Worm (Caenorhabditis elegans) whole organism, L4 larva: Measurements from ENCODE around the gene Y53F4B.17.

Experiments
- F44E2.7 ChIP-seq: fragments of 200-800 bp; sonication (Bioruptor generic); IDR thresholded peaks from 2 replicates; pipeline ENCODE4 v2.1.2; 2022; ENCODE audit warnings: missing genetic modification characterization, missing compliant biosample characterization
- F49E8.2 ChIP-seq: sonication (generic microtip); optimal IDR thresholded peaks from 2 replicates; lab custom pipeline; 2016; ENCODE audit warnings: missing compliant biosample characterization, mild to moderate bottlenecking, missing genetic modification characterization, borderline replicate concordance
- ama-1 ChIP-seq: fragments of 150-350 bp; optimal IDR thresholded peaks from 2 replicates; lab custom pipeline; 2014; ENCODE audit warnings: inconsistent platforms, mixed read lengths
- dpl-1 ChIP-seq: fragments of 150-350 bp; optimal IDR thresholded peaks from 2 replicates; lab custom pipeline; 2014; ENCODE audit warnings: missing biosample characterization, missing genetic modification reagents, missing genetic modification characterization
- hif-1 ChIP-seq, 2 experiments: sonication (generic microtip); optimal IDR thresholded peaks; 2 replicates each; lab custom pipeline; 2016 to 2017; ENCODE audit warnings: missing compliant biosample characterization in 2 of 2, missing genetic modification characterization in 2 of 2, missing genetic modification reagents in 2 of 2, missing genotype in 2 of 2, mild to moderate bottlenecking in 1 of 2
- nhr-237 ChIP-seq: sonication (generic microtip); optimal IDR thresholded peaks from 2 replicates; lab custom pipeline; 2017; ENCODE audit warnings: missing biosample characterization, missing genetic modification characterization
- nhr-28 ChIP-seq: fragments of 150-350 bp; optimal IDR thresholded peaks from 2 replicates; lab custom pipeline; 2014; ENCODE audit warnings: missing biosample characterization, missing genetic modification characterization
- vab-7 ChIP-seq: fragments of 200-800 bp; sonication (Bioruptor generic); IDR thresholded peaks from 2 replicates; pipeline ENCODE4 v1.3.6; 2022; ENCODE audit warnings: missing genetic modification reagents, missing genetic modification characterization, missing compliant biosample characterization
- ztf-11 ChIP-seq: fragments of 150-350 bp; optimal IDR thresholded peaks from 2 replicates; lab custom pipeline; 2014; ENCODE audit warnings: missing biosample characterization, missing genetic modification characterization

- TF ChIP-seq dpl-1 (GFP tag; lab: Kevin White, UChicago) (no peak), nhr-28 (tag; lab: Kevin White, UChicago) (no peak), F49E8.2 (tag; lab: Kevin White, UChicago) (no peak), vab-7 (GFP tag; lab: Robert Waterston, UW) (no peak), nhr-237 (tag; lab: Kevin White, UChicago) (no peak), ztf-11 (tag; lab: Kevin White, UChicago) (no peak), ama-1 (no peak), hif-1 (tag; optimal IDR thresholded peaks at IDR 0.05; lab: Kevin White, UChicago) (no peak), F44E2.7 (GFP tag; lab: Robert Waterston, UW) (no peak)
Measured at ce11 chrII:15014380-15014779, 44.1 kb upstream of the Y53F4B.17 start, which contains the start of gene Y53F4B.51.
